Worm (Caenorhabditis elegans) whole organism, L1 larva: Measurements from ENCODE around the gene nlp-14.

Experiments
- C04F5.9 ChIP-seq: sonication (generic microtip); optimal IDR thresholded peaks from 2 replicates; lab custom pipeline; 2016; ENCODE audit warnings: missing genetic modification characterization, missing compliant biosample characterization
- C16A3.4 ChIP-seq: fragments of 150-350 bp; optimal IDR thresholded peaks from 2 replicates; lab custom pipeline; 2014; ENCODE audit warnings: missing biosample characterization, missing genetic modification characterization
- C34B4.2 ChIP-seq: sonication (generic microtip); optimal IDR thresholded peaks from 2 replicates; lab custom pipeline; 2017; ENCODE audit warnings: mild to moderate bottlenecking, missing genetic modification characterization, missing compliant biosample characterization
- F16B12.6 ChIP-seq: fragments of 150-350 bp; optimal IDR thresholded peaks from 2 replicates; lab custom pipeline; 2014; ENCODE audit warnings: missing biosample characterization, missing genetic modification characterization
- aha-1 ChIP-seq: fragments of 150-350 bp; optimal IDR thresholded peaks from 2 replicates; lab custom pipeline; 2014; ENCODE audit warnings: missing biosample characterization, missing genetic modification characterization
- ama-1 ChIP-seq: fragments of 150-350 bp; optimal IDR thresholded peaks from 2 replicates; lab custom pipeline; 2014
- blmp-1 ChIP-seq: fragments of 150-350 bp; optimal IDR thresholded peaks from 2 replicates; lab custom pipeline; 2014; ENCODE audit warnings: missing biosample characterization, missing genetic modification characterization
- ceh-63 ChIP-seq: fragments of 200-800 bp; sonication (Bioruptor generic); optimal IDR thresholded peaks from 2 replicates; lab custom pipeline; 2018; ENCODE audit warnings: mild to moderate bottlenecking, missing genetic modification characterization, missing compliant biosample characterization
- ceh-8 ChIP-seq: fragments of 200-800 bp; sonication (Bioruptor generic); optimal IDR thresholded peaks from 2 replicates; lab custom pipeline; 2018; ENCODE audit warnings: mild to moderate bottlenecking, missing genetic modification characterization, moderate library complexity, missing compliant biosample characterization
- ceh-82 ChIP-seq, 3 experiments: fragments of 150-350 bp in 1 of 3; sonication (generic microtip) in 2 of 3; optimal IDR thresholded peaks; 2 replicates each; lab custom pipeline; 2014 to 2017; ENCODE audit warnings: missing biosample characterization in 3 of 3, missing genetic modification characterization in 3 of 3
- dpl-1 ChIP-seq, 3 experiments: fragments of 150-350 bp in 2 of 3; sonication (generic microtip) in 1 of 3; optimal IDR thresholded peaks; 2 replicates each; lab custom pipeline; 2014 to 2017; ENCODE audit warnings: missing biosample characterization in 3 of 3, missing genetic modification characterization in 3 of 3, missing genetic modification reagents in 3 of 3
- dsc-1 ChIP-seq: sonication (generic microtip); optimal IDR thresholded peaks from 2 replicates; lab custom pipeline; 2016; ENCODE audit warnings: mild to moderate bottlenecking, missing genetic modification characterization, missing compliant biosample characterization
- efl-3 ChIP-seq: fragments of 200-800 bp; sonication (Bioruptor generic); optimal IDR thresholded peaks from 2 replicates; lab custom pipeline; 2018; ENCODE audit warnings: mild to moderate bottlenecking, missing genetic modification characterization, missing compliant biosample characterization
- egl-13 ChIP-seq: sonication (generic microtip); optimal IDR thresholded peaks from 2 replicates; lab custom pipeline; 2016; ENCODE audit warnings: missing genotype, missing genetic modification reagents, missing genetic modification characterization, missing compliant biosample characterization
- elt-3 ChIP-seq, 6 experiments: fragments of 150-350 bp in 1 of 6; sonication (generic microtip); optimal IDR thresholded peaks; 2 replicates each; lab custom pipeline; 2017 to 2018; ENCODE audit warnings: missing biosample characterization in 6 of 6, missing genetic modification characterization in 6 of 6, inconsistent platforms in 1 of 6
- ets-5 ChIP-seq: fragments of 200-800 bp; sonication (Bioruptor generic); IDR thresholded peaks from 2 replicates; pipeline ENCODE4 v1.3.6; 2022; ENCODE audit warnings: missing genetic modification characterization, missing compliant biosample characterization
- fkh-8 ChIP-seq: sonication (generic microtip); optimal IDR thresholded peaks from 2 replicates; lab custom pipeline; 2016; ENCODE audit warnings: mild to moderate bottlenecking, missing genetic modification characterization, missing compliant biosample characterization
- fos-1 ChIP-seq: fragments of 150-350 bp; optimal IDR thresholded peaks from 2 replicates; lab custom pipeline; 2014; ENCODE audit warnings: missing biosample characterization, missing genetic modification characterization
- grh-1 ChIP-seq: fragments of 200-800 bp; sonication (Bioruptor generic); IDR thresholded peaks from 2 replicates; pipeline ENCODE4 v1.3.6; 2022; ENCODE audit warnings: missing genetic modification reagents, missing genetic modification characterization, missing compliant biosample characterization
- irx-1 ChIP-seq: sonication (generic microtip); optimal IDR thresholded peaks from 2 replicates; lab custom pipeline; 2016; ENCODE audit warnings: missing genetic modification characterization, missing compliant biosample characterization
- isw-1 ChIP-seq: fragments of 200-800 bp; sonication (Bioruptor generic); IDR thresholded peaks from 2 replicates; pipeline ENCODE4 v1.3.6; 2022; ENCODE audit warnings: missing genetic modification characterization, missing compliant biosample characterization
- jun-1 ChIP-seq: fragments of 150-350 bp; optimal IDR thresholded peaks from 2 replicates; lab custom pipeline; 2014; ENCODE audit warnings: missing biosample characterization, missing genetic modification reagents, missing genetic modification characterization
- lin-13 ChIP-seq: fragments of 150-350 bp; optimal IDR thresholded peaks from 2 replicates; lab custom pipeline; 2014; ENCODE audit warnings: missing biosample characterization, missing genetic modification reagents, missing genetic modification characterization
- lin-14 ChIP-seq: fragments of 200-800 bp; sonication (Bioruptor generic); optimal IDR thresholded peaks from 2 replicates; lab custom pipeline; 2018; ENCODE audit warnings: mild to moderate bottlenecking, missing genetic modification characterization, moderate library complexity, missing compliant biosample characterization
- lin-15B ChIP-seq: fragments of 150-350 bp; sonication (generic microtip); optimal IDR thresholded peaks from 3 replicates; lab custom pipeline; 2014; ENCODE audit warnings: missing biosample characterization, missing genetic modification characterization
- lin-39 ChIP-seq: fragments of 150-350 bp; optimal IDR thresholded peaks from 2 replicates; lab custom pipeline; 2014; ENCODE audit warnings: missing biosample characterization, missing genetic modification reagents, missing genetic modification characterization
- lir-3 ChIP-seq: sonication (generic microtip); optimal IDR thresholded peaks from 2 replicates; lab custom pipeline; 2016; ENCODE audit warnings: mild to moderate bottlenecking, missing genetic modification characterization, moderate library complexity, missing compliant biosample characterization; ENCODE audit not compliant: poor library complexity
- lsy-2 ChIP-seq, 2 experiments: fragments of 150-350 bp; optimal IDR thresholded peaks; 2 replicates each; lab custom pipeline; 2014; ENCODE audit warnings: missing biosample characterization in 2 of 2, missing genetic modification characterization in 2 of 2
- mab-9 ChIP-seq: fragments of 200-800 bp; sonication (Bioruptor generic); IDR thresholded peaks from 2 replicates; pipeline ENCODE4 v1.3.6; 2022; ENCODE audit warnings: missing genetic modification reagents, missing genetic modification characterization, missing compliant biosample characterization
- mdl-1 ChIP-seq, 2 experiments: fragments of 150-350 bp; optimal IDR thresholded peaks; 2 replicates each; lab custom pipeline; 2014 to 2017; ENCODE audit warnings: missing biosample characterization in 2 of 2, missing genetic modification characterization in 2 of 2, inconsistent platforms in 1 of 2
- mef-2 ChIP-seq: fragments of 150-350 bp; optimal IDR thresholded peaks from 2 replicates; lab custom pipeline; 2014; ENCODE audit warnings: missing biosample characterization, missing genetic modification characterization
- nhr-12 ChIP-seq: sonication (generic microtip); optimal IDR thresholded peaks from 2 replicates; lab custom pipeline; 2017; ENCODE audit warnings: missing biosample characterization, missing genetic modification characterization
- nhr-20 ChIP-seq: sonication (generic microtip); optimal IDR thresholded peaks from 2 replicates; lab custom pipeline; 2016; ENCODE audit warnings: mild to moderate bottlenecking, missing genetic modification characterization, missing compliant biosample characterization
- nhr-28 ChIP-seq: fragments of 150-350 bp; optimal IDR thresholded peaks from 2 replicates; lab custom pipeline; 2014; ENCODE audit warnings: missing biosample characterization, missing genetic modification characterization
- nhr-47 ChIP-seq: sonication (generic microtip); optimal IDR thresholded peaks from 2 replicates; lab custom pipeline; 2016; ENCODE audit warnings: mild to moderate bottlenecking, missing genetic modification characterization, moderate library complexity, missing compliant biosample characterization
- nhr-71 ChIP-seq: sonication (generic microtip); optimal IDR thresholded peaks from 2 replicates; lab custom pipeline; 2016; ENCODE audit warnings: mild to moderate bottlenecking, missing genetic modification characterization, moderate library complexity, missing compliant biosample characterization
- nhr-84 ChIP-seq: sonication (generic microtip); optimal IDR thresholded peaks from 2 replicates; lab custom pipeline; 2017; ENCODE audit warnings: missing biosample characterization, missing genetic modification characterization
- nhr-85 ChIP-seq: sonication (generic microtip); peaks from one replicate; lab custom pipeline; 2016; ENCODE audit warnings: missing genetic modification characterization, inconsistent platforms, missing compliant biosample characterization
- pag-3 ChIP-seq: sonication (generic microtip); optimal IDR thresholded peaks from 2 replicates; lab custom pipeline; 2017; ENCODE audit warnings: missing genetic modification characterization, mild to moderate bottlenecking, missing compliant biosample characterization, antibody characterized with exemption, borderline replicate concordance; ENCODE audit not compliant: insufficient read depth
- pqm-1 ChIP-seq: sonication (generic microtip); optimal IDR thresholded peaks from 3 replicates; lab custom pipeline; 2017; ENCODE audit warnings: missing biosample characterization, missing genetic modification characterization
- rnt-1 ChIP-seq: sonication (generic microtip); optimal IDR thresholded peaks from 2 replicates; lab custom pipeline; 2016; ENCODE audit warnings: mild to moderate bottlenecking, missing genetic modification characterization, moderate library complexity, missing compliant biosample characterization
- sox-4 ChIP-seq: sonication (generic microtip); optimal IDR thresholded peaks from 2 replicates; lab custom pipeline; 2016; ENCODE audit warnings: missing genetic modification characterization, missing compliant biosample characterization
- sptf-1 ChIP-seq: fragments of 150-350 bp; optimal IDR thresholded peaks from 2 replicates; lab custom pipeline; 2014; ENCODE audit warnings: missing biosample characterization, missing genetic modification characterization
- sup-37 ChIP-seq: fragments of 200-800 bp; sonication (Bioruptor generic); optimal IDR thresholded peaks from 2 replicates; lab custom pipeline; 2018; ENCODE audit warnings: mild to moderate bottlenecking, missing genetic modification characterization, missing compliant biosample characterization
- swsn-7 ChIP-seq: sonication (generic microtip); optimal IDR thresholded peaks from 2 replicates; lab custom pipeline; 2016; ENCODE audit warnings: missing genetic modification characterization, missing compliant biosample characterization
- tbx-2 ChIP-seq: sonication (generic microtip); optimal IDR thresholded peaks from 2 replicates; lab custom pipeline; 2016; ENCODE audit warnings: missing genetic modification characterization, missing compliant biosample characterization
- unc-130 ChIP-seq: fragments of 150-350 bp; optimal IDR thresholded peaks from 2 replicates; lab custom pipeline; 2017; ENCODE audit warnings: missing biosample characterization, missing genetic modification characterization, inconsistent platforms
- unc-30 ChIP-seq: sonication (generic microtip); optimal IDR thresholded peaks from 2 replicates; lab custom pipeline; 2017; ENCODE audit warnings: missing biosample characterization, missing genetic modification characterization
- unc-86 ChIP-seq: sonication (generic microtip); optimal IDR thresholded peaks from 2 replicates; lab custom pipeline; 2016; ENCODE audit warnings: missing genetic modification characterization, missing compliant biosample characterization
- vab-15 ChIP-seq: sonication (generic microtip); optimal IDR thresholded peaks from 2 replicates; lab custom pipeline; 2017; ENCODE audit warnings: missing genotype, mild to moderate bottlenecking, missing genetic modification characterization, missing compliant biosample characterization
- xbp-1 ChIP-seq: sonication (generic microtip); optimal IDR thresholded peaks from 2 replicates; lab custom pipeline; 2016; ENCODE audit warnings: missing genetic modification characterization, missing compliant biosample characterization

Gene nlp-14

ce11 chrX:8953011-8953410, 33.8 kb upstream of the nlp-14 start (continued):
- no peak for TF ChIP-seq tbx-2
- no peak for TF ChIP-seq pqm-1
- no peak for TF ChIP-seq lin-13 (GFP tag; lab: Kevin White, UChicago)
- TF ChIP-seq nhr-28 = no peak
- no peak for TF ChIP-seq lsy-2 (tag; optimal IDR thresholded peaks at IDR 0.05; lab: Kevin White, UChicago)
- TF ChIP-seq dpl-1 (GFP tag; optimal IDR thresholded peaks at IDR 0.05; lab: Kevin White, UChicago) = no peak
- no peak for TF ChIP-seq egl-13 (tag; lab: Kevin White, UChicago)
- no peak for TF ChIP-seq ets-5 (GFP tag; lab: Robert Waterston, UW)
- no peak for TF ChIP-seq lin-39
- peak; percentile 2 for TF ChIP-seq nhr-47 (tag; lab: Kevin White, UChicago)
- no peak for TF ChIP-seq jun-1 (tag; lab: Kevin White, UChicago)
- TF ChIP-seq pag-3 (tag; lab: Kevin White, UChicago) = no peak
- TF ChIP-seq lin-14 = peak; percentile 10
- TF ChIP-seq C16A3.4 (tag; lab: Kevin White, UChicago) = no peak
- TF ChIP-seq mef-2 (tag; lab: Kevin White, UChicago) = no peak
- TF ChIP-seq C04F5.9 (tag; lab: Kevin White, UChicago) = no peak
- TF ChIP-seq swsn-7 (tag; lab: Kevin White, UChicago) = no peak
- no peak for TF ChIP-seq sup-37
- TF ChIP-seq C34B4.2 (tag; lab: Kevin White, UChicago) = no peak
- TF ChIP-seq nhr-12 (tag; lab: Kevin White, UChicago) = no peak
- no peak for TF ChIP-seq lin-15B (tag; lab: Kevin White, UChicago)
- no peak for TF ChIP-seq blmp-1 (tag; lab: Kevin White, UChicago)
- TF ChIP-seq mab-9 (GFP tag; lab: Robert Waterston, UW) = no peak
- TF ChIP-seq ceh-8 (GFP tag; lab: Kevin White, UChicago) = peak; percentile 97
- no peak for TF ChIP-seq aha-1 (tag; lab: Kevin White, UChicago)
- no peak for TF ChIP-seq mdl-1 (tag; optimal IDR thresholded peaks at IDR 0.05; lab: Kevin White, UChicago)
- TF ChIP-seq xbp-1 (tag; lab: Kevin White, UChicago) = no peak
- no peak for TF ChIP-seq unc-30
- no peak for TF ChIP-seq grh-1 (GFP tag; lab: Robert Waterston, UW)
- no peak for TF ChIP-seq fos-1 (tag; lab: Kevin White, UChicago)
- no peak for TF ChIP-seq unc-86 (tag; lab: Kevin White, UChicago)
- TF ChIP-seq nhr-20 (tag; lab: Kevin White, UChicago) = peak; percentile 1
- no peak for TF ChIP-seq irx-1
- TF ChIP-seq nhr-71 = peak; percentile 47
- TF ChIP-seq rnt-1 = no peak
- TF ChIP-seq sox-4 (tag; lab: Kevin White, UChicago) = no peak
- no peak for TF ChIP-seq nhr-84 (tag; lab: Kevin White, UChicago)
- no peak for TF ChIP-seq F16B12.6 (tag; lab: Kevin White, UChicago)

- TF ChIP-seq nhr-47 (tag; lab: Kevin White, UChicago) = peak; percentile 44
- peak; percentile 40 for TF ChIP-seq nhr-71
- TF ChIP-seq swsn-7 (tag; lab: Kevin White, UChicago) = peak; percentile 27
- no peak for TF ChIP-seq nhr-85 (tag; lab: Kevin White, UChicago)
- TF ChIP-seq lir-3 (tag; lab: Kevin White, UChicago) = no peak
- peak; percentile 13; the same call in 1 of the 2 replicates for TF ChIP-seq isw-1 (GFP tag; lab: Robert Waterston, UW)
- TF ChIP-seq irx-1 = no peak
- no peak for TF ChIP-seq efl-3 (GFP tag; lab: Kevin White, UChicago)
- TF ChIP-seq lsy-2 (tag; optimal IDR thresholded peaks at IDR 0.05; lab: Kevin White, UChicago) = peak in 1 of 2 experiments; percentile 38
- TF ChIP-seq fkh-8 = peak; percentile 78
- TF ChIP-seq elt-3 (tag; optimal IDR thresholded peaks at IDR 0.05; lab: Kevin White, UChicago) = no peak
- TF ChIP-seq vab-15 = no peak
- TF ChIP-seq aha-1 (tag; lab: Kevin White, UChicago) = no peak
- TF ChIP-seq sptf-1 (tag; lab: Kevin White, UChicago) = no peak
- no peak for TF ChIP-seq ceh-63 (GFP tag; lab: Kevin White, UChicago)
- TF ChIP-seq ama-1 = no peak
- TF ChIP-seq dsc-1 (tag; lab: Kevin White, UChicago) = no peak
- peak; percentile 66 for TF ChIP-seq lin-14
- no peak for TF ChIP-seq unc-130
- TF ChIP-seq unc-86 (tag; lab: Kevin White, UChicago) = peak; percentile 44
- TF ChIP-seq nhr-20 (tag; lab: Kevin White, UChicago) = no peak
- TF ChIP-seq tbx-2 = no peak
- TF ChIP-seq ceh-82 (tag; optimal IDR thresholded peaks at IDR 0.05; lab: Kevin White, UChicago) = peak in 1 of 3 experiments; percentile 23
Measured at ce11 chrX:8952007-8952406, 32.8 kb upstream of the nlp-14 start.
